Worm (Caenorhabditis elegans): Measurements from ENCODE around the gene C17F4.3.
"Not testable (repeated sequence)": the region's sequence is repeated elsewhere in the genome, so short reads cannot be mapped to it uniquely, and the experiment has no call there.

- TF ChIP-seq F13C5.2, ets-7 (tag; optimal IDR thresholded peaks at IDR 0.05): not testable (repeated sequence)
These were observed 39.1 kb upstream of the C17F4.3 start, which contains the start of gene sri-48 for ce11 chrII:3201242-3201641.

All from whole organism, early embryonic.